Fruit fly (Drosophila melanogaster): Measurements from ENCODE around the gene tws.
A peak's percentile ranks its signal among the peaks of the same experiment; 100 is the strongest.

Gene tws

dm6 chr3R:10139649-10140598 lies at the start of gene tws (continued):
- TF ChIP-seq lz (GFP tag; optimal IDR thresholded peaks at IDR 0.05) (peak; percentile 21), pdm3 (GFP tag; optimal IDR thresholded peaks at IDR 0.05) (peak; percentile 24), Sox102F (GFP tag; optimal IDR thresholded peaks at IDR 0.05) (peak; percentile 45), Lpt (GFP tag; optimal IDR thresholded peaks at IDR 0.05) (peak; percentile 1), cyc (GFP tag; optimal IDR thresholded peaks at IDR 0.05) (peak; percentile 2), Smox (GFP tag; optimal IDR thresholded peaks at IDR 0.05) (peak; percentile 30), fd59A (GFP tag; optimal IDR thresholded peaks at IDR 0.05) (peak; percentile 25), esn (GFP tag; optimal IDR thresholded peaks at IDR 0.05) (peak; percentile 52), Sox15 (GFP tag; optimal IDR thresholded peaks at IDR 0.05) (no peak), ss (GFP tag; optimal IDR thresholded peaks at IDR 0.05) (peak; percentile 67 to 75)

dm6 chr3R:10185986-10186385 lies 46.4 kb upstream of the tws start:
- TF ChIP-seq CG32006 (GFP tag; optimal IDR thresholded peaks at IDR 0.05) = no peak
- TF ChIP-seq Blimp-1 (GFP tag; optimal IDR thresholded peaks at IDR 0.05) = peak; percentile 21
- TF ChIP-seq CG8319 (GFP tag; optimal IDR thresholded peaks at IDR 0.05) = no peak
- TF ChIP-seq fkh (GFP tag; optimal IDR thresholded peaks at IDR 0.05) = peak; percentile 78

- TF ChIP-seq acj6 (GFP tag; optimal IDR thresholded peaks at IDR 0.05) = peak; percentile 45
- TF ChIP-seq CG11902 (GFP tag; optimal IDR thresholded peaks at IDR 0.05) = no peak
- no peak for TF ChIP-seq CG6854 (GFP tag; optimal IDR thresholded peaks at IDR 0.05)
- peak; percentile 78 for TF ChIP-seq CG6808 (GFP tag; optimal IDR thresholded peaks at IDR 0.05)
- peak; percentile 35 for TF ChIP-seq CG10631 (GFP tag; optimal IDR thresholded peaks at IDR 0.05)
- TF ChIP-seq fd59A (GFP tag; optimal IDR thresholded peaks at IDR 0.05) = peak; percentile 58
- no peak for TF ChIP-seq CG8319 (GFP tag; optimal IDR thresholded peaks at IDR 0.05)
- peak; percentile 16 for TF ChIP-seq Hr39 (GFP tag; optimal IDR thresholded peaks at IDR 0.05)
- TF ChIP-seq CG9139 (GFP tag; optimal IDR thresholded peaks at IDR 0.05) = peak; percentile 36
- TF ChIP-seq fd85E (GFP tag; optimal IDR thresholded peaks at IDR 0.05) = no peak
- no peak for TF ChIP-seq CG1621 (tag; optimal IDR thresholded peaks at IDR 0.05)
- TF ChIP-seq CG8632 (GFP tag; optimal IDR thresholded peaks at IDR 0.05) = peak; percentile 42
- TF ChIP-seq Met (GFP tag; optimal IDR thresholded peaks at IDR 0.05) = no peak
- no peak for TF ChIP-seq Smox (GFP tag; optimal IDR thresholded peaks at IDR 0.05)
- TF ChIP-seq spab (GFP tag; optimal IDR thresholded peaks at IDR 0.05) = peak; percentile 61
- TF ChIP-seq CG31627 (GFP tag; optimal IDR thresholded peaks at IDR 0.05) = no peak
- TF ChIP-seq Sox102F (GFP tag; optimal IDR thresholded peaks at IDR 0.05) = no peak
- TF ChIP-seq Ets96B (tag; optimal IDR thresholded peaks at IDR 0.05) = peak; percentile 62
- no peak for TF ChIP-seq CG16779 (tag; optimal IDR thresholded peaks at IDR 0.05)
- TF ChIP-seq CG4318 (GFP tag; optimal IDR thresholded peaks at IDR 0.05) = no peak
- TF ChIP-seq Ets21C (GFP tag; optimal IDR thresholded peaks at IDR 0.05) = no peak
- TF ChIP-seq Hr4 (GFP tag; optimal IDR thresholded peaks at IDR 0.05) = peak; percentile 14
- TF ChIP-seq salr (GFP tag; optimal IDR thresholded peaks at IDR 0.05) = peak in 1 of 2 experiments; percentile 41
- TF ChIP-seq Blimp-1 (GFP tag; optimal IDR thresholded peaks at IDR 0.05) = no peak
- TF ChIP-seq dac (GFP tag; optimal IDR thresholded peaks at IDR 0.05) = no peak
- TF ChIP-seq CG8119 (GFP tag; IDR thresholded peaks at IDR 0.05) = no peak
- TF ChIP-seq Eip93F (GFP tag; optimal IDR thresholded peaks at IDR 0.05) = no peak
- TF ChIP-seq fkh (GFP tag; optimal IDR thresholded peaks at IDR 0.05) = no peak
- TF ChIP-seq CG3032 (tag; optimal IDR thresholded peaks at IDR 0.05) = peak; percentile 63
- peak; percentile 33 for TF ChIP-seq OdsH (GFP tag; optimal IDR thresholded peaks at IDR 0.05)
- no peak for TF ChIP-seq topi (GFP tag; optimal IDR thresholded peaks at IDR 0.05)
- TF ChIP-seq dsx (GFP tag; optimal IDR thresholded peaks at IDR 0.05; ENCODE audit: poor library complexity, severe bottlenecking) = peak; percentile 31
- TF ChIP-seq CG6276 (GFP tag; optimal IDR thresholded peaks at IDR 0.05) = no peak
- TF ChIP-seq Sox15 (GFP tag; optimal IDR thresholded peaks at IDR 0.05) = no peak
- peak; percentile 28 for TF ChIP-seq Sox14 (GFP tag; optimal IDR thresholded peaks at IDR 0.05)
- no peak for TF ChIP-seq vri (GFP tag; optimal IDR thresholded peaks at IDR 0.05)
- peak; percentile 55 for TF ChIP-seq CG3919 (GFP tag; optimal IDR thresholded peaks at IDR 0.05)
These were observed 37.4 kb upstream of the tws start for dm6 chr3R:10176927-10177511.

Data from whole organism, prepupa.